Worm (Caenorhabditis elegans): ENCODE results near the gene nmy-1.
A peak's percentile ranks its signal among the peaks of the same experiment; 100 is the strongest.

Gene nmy-1

ce11 chrX:2919488-2919887 lies 10.2 kb downstream of the nmy-1 start:
- TF ChIP-seq mep-1 (tag; optimal IDR thresholded peaks at IDR 0.05), result no peak
- TF ChIP-seq F37D6.2 (tag; optimal IDR thresholded peaks at IDR 0.05), result no peak
- TF ChIP-seq vab-7 (GFP tag; IDR thresholded peaks at IDR 0.05), result no peak
- no peak for TF ChIP-seq zfp-2 (tag; optimal IDR thresholded peaks at IDR 0.05)

- TF ChIP-seq unc-62 (GFP tag; optimal IDR thresholded peaks at IDR 0.05 in 1 of 2), result peak in 1 of 2 experiments; percentile 33
- TF ChIP-seq unc-62 (tag; optimal IDR thresholded peaks at IDR 0.05), result no peak
- TF ChIP-seq ztf-11 (tag; optimal IDR thresholded peaks at IDR 0.05), result no peak
- TF ChIP-seq lim-7 (GFP tag; IDR thresholded peaks at IDR 0.05), result no peak
These were observed 11.1 kb downstream of the nmy-1 start for ce11 chrX:2920456-2920855.

ce11 chrX:2921737-2922136 lies 12.4 kb downstream of the nmy-1 start:
- TF ChIP-seq ceh-20 (GFP tag; IDR thresholded peaks at IDR 0.05) (no peak), sdz-12 (GFP tag; optimal IDR thresholded peaks at IDR 0.05) (no peak), egl-27 (tag; optimal IDR thresholded peaks at IDR 0.05) (no peak), snpc-1.2 (GFP tag; IDR thresholded peaks at IDR 0.05) (no peak), arid-1 (GFP tag; conservative IDR thresholded peaks at IDR 0.05) (no peak), madf-5 (GFP tag; IDR thresholded peaks at IDR 0.05) (no peak), unc-130 (GFP tag; optimal IDR thresholded peaks at IDR 0.05) (no peak), Y105C5A.15 (GFP tag; IDR thresholded peaks at IDR 0.05) (no peak), daf-19 (GFP tag; conservative IDR thresholded peaks at IDR 0.05) (no peak), daf-16 (GFP tag; optimal IDR thresholded peaks at IDR 0.05) (no peak), daf-16 (tag; optimal IDR thresholded peaks at IDR 0.05) (no peak), cey-2 (tag; optimal IDR thresholded peaks at IDR 0.05; ENCODE audit: borderline replicate concordance, insufficient read depth) (no peak), lin-1 (GFP tag; IDR thresholded peaks at IDR 0.05) (no peak), set-16 (GFP tag; IDR thresholded peaks at IDR 0.05) (no peak), mxl-2 (GFP tag; conservative IDR thresholded peaks at IDR 0.05) (no peak), lim-7 (GFP tag; IDR thresholded peaks at IDR 0.05) (no peak), aly-2 (tag; optimal IDR thresholded peaks at IDR 0.05) (no peak), nhr-28 (tag; optimal IDR thresholded peaks at IDR 0.05) (no peak), zfp-3 (GFP tag; conservative IDR thresholded peaks at IDR 0.05) (no peak), mes-2 (tag; optimal IDR thresholded peaks at IDR 0.05; ENCODE audit: poor library complexity, severe bottlenecking) (no peak), pqm-1 (tag; optimal IDR thresholded peaks at IDR 0.05) (no peak)

- no peak for TF ChIP-seq vab-7 (GFP tag; IDR thresholded peaks at IDR 0.05)
- peak in 1 of 2 experiments; percentile 95 for TF ChIP-seq unc-62 (GFP tag; optimal IDR thresholded peaks at IDR 0.05 in 1 of 2)
- no peak for TF ChIP-seq unc-62 (tag; optimal IDR thresholded peaks at IDR 0.05)
- no peak for TF ChIP-seq ceh-28 (tag; optimal IDR thresholded peaks at IDR 0.05)
These were observed 13.4 kb downstream of the nmy-1 start for ce11 chrX:2922602-2923203.

- TF ChIP-seq hmg-1.1 (GFP tag; IDR thresholded peaks at IDR 0.05) (no peak), lin-13 (GFP tag; optimal IDR thresholded peaks at IDR 0.05) (no peak), zfp-3 (GFP tag; conservative IDR thresholded peaks at IDR 0.05) (no peak), ZK546.5 (tag; optimal IDR thresholded peaks at IDR 0.05) (no peak), F49E8.2 (tag; optimal IDR thresholded peaks at IDR 0.05; ENCODE audit: borderline replicate concordance) (no peak), nhr-237 (tag; optimal IDR thresholded peaks at IDR 0.05) (no peak), Y48G9A.11 (GFP tag; IDR thresholded peaks at IDR 0.05) (no peak), dmd-9 (GFP tag; IDR thresholded peaks at IDR 0.05) (no peak), unc-39 (tag; optimal IDR thresholded peaks at IDR 0.05) (no peak), mxl-3 (GFP tag; optimal IDR thresholded peaks at IDR 0.05) (no peak)
These were observed 14.6 kb downstream of the nmy-1 start, which contains the start of gene hst-3.2 for ce11 chrX:2923888-2924287. Gene hst-3.2, minus strand, starts transcription at chrX:2923988.
